Fruit fly (Drosophila melanogaster) whole organism: ENCODE results near the gene PEK.

ENCODE experiments used
- CG8478 ChIP-seq: fragments of >200 bp; optimal IDR thresholded peaks from 2 replicates; lab custom pipeline; 2018; ENCODE audit warnings: inconsistent platforms
- EcR ChIP-seq, 2 experiments: fragments of >200 bp; optimal IDR thresholded peaks; 2 replicates each; lab custom pipeline; 2017; ENCODE audit warnings: missing biosample characterization in 2 of 2, missing genetic modification characterization in 2 of 2, missing genetic modification reagents in 2 of 2
- pan ChIP-seq: fragments of >200 bp; optimal IDR thresholded peaks from 2 replicates; lab custom pipeline; 2017
- psq ChIP-seq: fragments of >200 bp; optimal IDR thresholded peaks from 2 replicates; lab custom pipeline; 2017
- usp ChIP-seq: fragments of >200 bp; optimal IDR thresholded peaks from 2 replicates; lab custom pipeline; 2017; ENCODE audit warnings: missing biosample characterization, missing genetic modification characterization, mixed read lengths

dm6 chr3R:5482790-5483189 lies 18.2 kb upstream of the PEK start:
- TF ChIP-seq CG8478, result no peak
- TF ChIP-seq EcR (GFP tag; optimal IDR thresholded peaks at IDR 0.05; lab: Kevin White, UChicago), result no peak
- no peak for TF ChIP-seq usp
- TF ChIP-seq psq, result no peak
- no peak for TF ChIP-seq pan (lab: Kevin White, UChicago)
